Fruit fly (Drosophila melanogaster) whole organism, embryonic: ENCODE measurements around the gene Upf2.

Experiments
- Asciz ChIP-seq: fragments of 200-800 bp; sonication (Bioruptor generic); optimal IDR thresholded peaks from 2 replicates; lab custom pipeline; 2017; ENCODE audit warnings: missing biosample characterization, mild to moderate bottlenecking, missing genetic modification characterization, missing genetic modification reagents
- Atf-2 ChIP-seq: fragments of 200-800 bp; sonication (Bioruptor generic); optimal IDR thresholded peaks from 2 replicates; lab custom pipeline; 2016; ENCODE audit warnings: missing biosample characterization, missing genetic modification characterization
- Bdp1 ChIP-seq: fragments of 200-800 bp; sonication (Bioruptor generic); optimal IDR thresholded peaks from 3 replicates; lab custom pipeline; 2016; ENCODE audit warnings: missing biosample characterization, missing genetic modification characterization
- Blimp-1 ChIP-seq: fragments of 200-800 bp; sonication (Bioruptor generic); optimal IDR thresholded peaks from 3 replicates; lab custom pipeline; 2018; ENCODE audit warnings: missing biosample characterization, missing genetic modification characterization, mild to moderate bottlenecking, moderate library complexity, missing genetic modification reagents
- CG10274 ChIP-seq: fragments of 200-800 bp; sonication (Bioruptor generic); optimal IDR thresholded peaks from 3 replicates; lab custom pipeline; 2017; ENCODE audit warnings: missing biosample characterization, mild to moderate bottlenecking, missing genetic modification characterization
- CG11723 ChIP-seq: fragments of 200-800 bp; sonication (Bioruptor generic); optimal IDR thresholded peaks from 2 replicates; lab custom pipeline; 2017; ENCODE audit warnings: missing biosample characterization, mild to moderate bottlenecking, missing genetic modification characterization
- CG12155 ChIP-seq: fragments of 200-800 bp; sonication (Bioruptor generic); optimal IDR thresholded peaks from 3 replicates; lab custom pipeline; 2016; ENCODE audit warnings: missing biosample characterization, missing genetic modification characterization
- CG1233 ChIP-seq: fragments of 200-800 bp; sonication (Bioruptor generic); optimal IDR thresholded peaks from 4 replicates; lab custom pipeline; 2018; ENCODE audit warnings: missing biosample characterization, mild to moderate bottlenecking, missing genetic modification characterization
- CG12942 ChIP-seq: fragments of 200-800 bp; sonication (Bioruptor generic); optimal IDR thresholded peaks from 3 replicates; lab custom pipeline; 2016; ENCODE audit warnings: missing biosample characterization, missing genetic modification characterization
- CG14710 ChIP-seq: fragments of 200-800 bp; sonication (Bioruptor generic); optimal IDR thresholded peaks from 3 replicates; lab custom pipeline; 2019; ENCODE audit warnings: missing biosample characterization, mild to moderate bottlenecking, missing genetic modification characterization, moderate library complexity
- CG4854 ChIP-seq: fragments of 200-800 bp; sonication (Bioruptor generic); optimal IDR thresholded peaks from 2 replicates; lab custom pipeline; 2016; ENCODE audit warnings: missing biosample characterization, missing genetic modification characterization, inconsistent platforms
- CG8388 ChIP-seq: fragments of 200-800 bp; sonication (Bioruptor generic); optimal IDR thresholded peaks from 2 replicates; lab custom pipeline; 2019; ENCODE audit warnings: missing biosample characterization, mild to moderate bottlenecking, missing genetic modification characterization, moderate library complexity
- D19B ChIP-seq: fragments of 200-800 bp; sonication (Bioruptor generic); optimal IDR thresholded peaks from 2 replicates; lab custom pipeline; 2017; ENCODE audit warnings: missing biosample characterization, mild to moderate bottlenecking, missing genetic modification characterization
- Dip3 ChIP-seq: fragments of 200-800 bp; sonication (Bioruptor generic); optimal IDR thresholded peaks from 3 replicates; lab custom pipeline; 2016; ENCODE audit warnings: missing biosample characterization, missing genetic modification characterization
- Gug ChIP-seq: fragments of 200-800 bp; sonication (Bioruptor generic); IDR thresholded peaks from 4 replicates; pipeline ENCODE4 v1.3.6; 2022; ENCODE audit warnings: missing biosample characterization, missing genetic modification characterization
- Hmr ChIP-seq: fragments of 200-800 bp; sonication (Bioruptor generic); optimal IDR thresholded peaks from 3 replicates; lab custom pipeline; 2017; ENCODE audit warnings: mild to moderate bottlenecking, missing biosample characterization, missing genetic modification reagents, missing genetic modification characterization
- Hr51 ChIP-seq, 2 experiments: fragments of 200-800 bp; sonication (Bioruptor generic); optimal IDR thresholded peaks; 2 replicates in 1 of 2; 3 replicates in 1 of 2; lab custom pipeline; 2016 to 2018; ENCODE audit warnings: missing biosample characterization in 2 of 2, missing genetic modification characterization in 2 of 2, mild to moderate bottlenecking in 1 of 2, moderate library complexity in 1 of 2
- Oli ChIP-seq: fragments of 200-800 bp; sonication (Bioruptor generic); optimal IDR thresholded peaks from 2 replicates; lab custom pipeline; 2018; ENCODE audit warnings: missing biosample characterization, mild to moderate bottlenecking, missing genetic modification characterization, moderate library complexity
- Ravus ChIP-seq: fragments of 200-800 bp; sonication (Bioruptor generic); IDR thresholded peaks from 2 replicates; pipeline ENCODE4 v1.3.6; 2022; ENCODE audit warnings: missing biosample characterization, missing genetic modification characterization
- Rfx ChIP-seq: fragments of 200-800 bp; sonication (Bioruptor generic); IDR thresholded peaks from 2 replicates; pipeline ENCODE4 v1.3.6; 2022; ENCODE audit warnings: missing biosample characterization, missing genetic modification characterization
- Sry-β ChIP-seq: fragments of 200-800 bp; sonication (Bioruptor generic); optimal IDR thresholded peaks from 2 replicates; lab custom pipeline; 2018; ENCODE audit warnings: missing biosample characterization, mild to moderate bottlenecking, missing genetic modification characterization, moderate library complexity
- ash1 ChIP-seq: fragments of 200-800 bp; sonication (Bioruptor generic); optimal IDR thresholded peaks from 2 replicates; lab custom pipeline; 2018; ENCODE audit warnings: missing biosample characterization, mild to moderate bottlenecking, missing genetic modification characterization
- cad ChIP-seq: fragments of >200 bp; optimal IDR thresholded peaks from 2 replicates; lab custom pipeline; 2017; ENCODE audit warnings: missing biosample characterization, missing genetic modification characterization
- dpn ChIP-seq, 2 experiments: fragments of 200-800 bp; sonication (Bioruptor generic); optimal IDR thresholded peaks; 3 replicates each; lab custom pipeline; 2016; ENCODE audit warnings: missing biosample characterization in 2 of 2, missing genetic modification characterization in 2 of 2
- grau ChIP-seq: fragments of 200-800 bp; optimal IDR thresholded peaks from 3 replicates; lab custom pipeline; 2019; ENCODE audit warnings: missing biosample characterization, mild to moderate bottlenecking, missing genetic modification characterization, moderate library complexity
- lab ChIP-seq: fragments of 200-800 bp; sonication (Bioruptor generic); optimal IDR thresholded peaks from 3 replicates; lab custom pipeline; 2017; ENCODE audit warnings: missing biosample characterization, missing genetic modification characterization, mild to moderate bottlenecking, moderate library complexity, missing genetic modification reagents
- lola ChIP-seq, 3 experiments: fragments of >200 bp in 2 of 3; fragments of 200-800 bp in 1 of 3; sonication (Bioruptor generic) in 1 of 3; optimal IDR thresholded peaks; 2 replicates each; lab custom pipeline; 2017 to 2019; ENCODE audit warnings: missing biosample characterization in 3 of 3, missing genetic modification characterization in 3 of 3, mild to moderate bottlenecking in 1 of 3, moderate library complexity in 1 of 3
- nau ChIP-seq: fragments of 200-800 bp; sonication (Bioruptor generic); optimal IDR thresholded peaks from 3 replicates; lab custom pipeline; 2017; ENCODE audit warnings: missing biosample characterization, mild to moderate bottlenecking, missing genetic modification characterization, missing genetic modification reagents
- nerfin-1 ChIP-seq: fragments of 200-800 bp; sonication (Bioruptor generic); optimal IDR thresholded peaks from 3 replicates; lab custom pipeline; 2019; ENCODE audit warnings: missing biosample characterization, mild to moderate bottlenecking, missing genetic modification characterization, moderate library complexity
- peb ChIP-seq: fragments of 200-800 bp; sonication (Bioruptor generic); IDR thresholded peaks from 2 replicates; pipeline ENCODE4 v1.3.6; 2022; ENCODE audit warnings: missing biosample characterization, missing genetic modification characterization
- prd ChIP-seq, 3 experiments: fragments of >200 bp in 2 of 3; fragments of 200-800 bp in 1 of 3; sonication (Bioruptor generic) in 1 of 3; optimal IDR thresholded peaks in 2 of 3; IDR thresholded peaks in 1 of 3; 2 replicates in 2 of 3; 3 replicates in 1 of 3; pipeline versions ENCODE4 v1.3.6 to Lab custom; 2017 to 2022; ENCODE audit warnings: missing biosample characterization in 1 of 3, missing genetic modification characterization in 1 of 3
- pros ChIP-seq: fragments of 200-800 bp; sonication (Bioruptor generic); optimal IDR thresholded peaks from 3 replicates; lab custom pipeline; 2019; ENCODE audit warnings: missing biosample characterization, mild to moderate bottlenecking, missing genetic modification characterization, moderate library complexity
- ro ChIP-seq: fragments of 200-800 bp; sonication (Bioruptor generic); IDR thresholded peaks from 2 replicates; pipeline ENCODE4 v1.3.6; 2022; ENCODE audit warnings: missing biosample characterization, missing genetic modification characterization
- schlank ChIP-seq: fragments of 200-800 bp; sonication (Bioruptor generic); optimal IDR thresholded peaks from 2 replicates; lab custom pipeline; 2018; ENCODE audit warnings: missing biosample characterization, mild to moderate bottlenecking, missing genetic modification characterization
- slbo ChIP-seq: fragments of 200-800 bp; sonication (Bioruptor generic); IDR thresholded peaks from 2 replicates; pipeline ENCODE4 v1.3.6; 2022; ENCODE audit warnings: missing biosample characterization, missing genetic modification characterization
- stwl ChIP-seq: fragments of 200-800 bp; sonication (Bioruptor generic); optimal IDR thresholded peaks from 3 replicates; lab custom pipeline; 2018; ENCODE audit warnings: missing biosample characterization, mild to moderate bottlenecking, missing genetic modification characterization, moderate library complexity
- tup ChIP-seq: fragments of 200-800 bp; sonication (Bioruptor generic); optimal IDR thresholded peaks from 2 replicates; lab custom pipeline; 2016; ENCODE audit warnings: missing biosample characterization, mild to moderate bottlenecking, missing genetic modification characterization, moderate library complexity
- twi ChIP-seq: fragments of 200-800 bp; optimal IDR thresholded peaks from 2 replicates; lab custom pipeline; 2019; ENCODE audit warnings: missing biosample characterization, mild to moderate bottlenecking, missing genetic modification characterization, moderate library complexity
- zfh2 ChIP-seq: fragments of 200-800 bp; sonication (Bioruptor generic); optimal IDR thresholded peaks from 2 replicates; lab custom pipeline; 2016; ENCODE audit warnings: missing biosample characterization, missing genetic modification characterization

The Upf2 gene

dm6 chrX:8114476-8115342 lies 39.4 kb upstream of the Upf2 start (continued):
- TF ChIP-seq prd (optimal IDR thresholded peaks at IDR 0.05; lab: Kevin White, UChicago): no peak
- TF ChIP-seq prd (GFP tag; IDR thresholded peaks at IDR 0.05; lab: Robert Waterston, UW): peak; percentile 68
- peak; percentile 28 for TF ChIP-seq Bdp1
- TF ChIP-seq Ravus (GFP tag; lab: Robert Waterston, UW): no peak; the same call in 1 of the 2 replicates
- TF ChIP-seq nerfin-1 (tag; lab: Kevin White, UChicago): no peak
- peak; percentile 15 for TF ChIP-seq CG4854
- peak; percentile 15 to 77 for TF ChIP-seq Hr51 (GFP tag; optimal IDR thresholded peaks at IDR 0.05; lab: Kevin White, UChicago)
- TF ChIP-seq D19B (GFP tag; lab: Kevin White, UChicago): peak; percentile 36
- no peak for TF ChIP-seq CG12942 (GFP tag; lab: Kevin White, UChicago)
- TF ChIP-seq CG11723 (GFP tag; lab: Kevin White, UChicago): peak; percentile 28
- TF ChIP-seq slbo (GFP tag; lab: Robert Waterston, UW): peak; percentile 78
- peak; percentile 50 for TF ChIP-seq zfh2 (GFP tag; lab: Kevin White, UChicago)
- no peak for TF ChIP-seq pros (GFP tag; lab: Kevin White, UChicago)
- peak; percentile 75 for TF ChIP-seq Hmr
- peak; percentile 7 for TF ChIP-seq CG14710
- peak; percentile 47 for TF ChIP-seq Dip3 (GFP tag; lab: Kevin White, UChicago)
- peak in 1 of 2 experiments; percentile 38 for TF ChIP-seq dpn (GFP tag; optimal IDR thresholded peaks at IDR 0.05; lab: Kevin White, UChicago)
- peak; percentile 43 for TF ChIP-seq CG8388
- TF ChIP-seq peb (GFP tag; lab: Robert Waterston, UW): 0 out of 2 replicates have a peak, but pooled peaks have one; percentile 18
- peak; percentile 49 for TF ChIP-seq CG1233
- TF ChIP-seq grau (tag; lab: Kevin White, UChicago): peak; percentile 79
- no peak for TF ChIP-seq cad (GFP tag; lab: Kevin White, UChicago)
- peak; percentile 41 for TF ChIP-seq CG12155 (GFP tag; lab: Kevin White, UChicago)
- TF ChIP-seq Atf-2: peak; percentile 25
- TF ChIP-seq ash1 (GFP tag; lab: Kevin White, UChicago): no peak
- TF ChIP-seq Asciz (GFP tag; lab: Kevin White, UChicago): peak; percentile 53
- TF ChIP-seq ro (GFP tag; lab: Robert Waterston, UW): no peak
- peak in 1 of 3 experiments; percentile 18 for TF ChIP-seq lola (GFP tag; optimal IDR thresholded peaks at IDR 0.05; lab: Kevin White, UChicago)
- TF ChIP-seq Blimp-1 (GFP tag; lab: Kevin White, UChicago): peak; percentile 42
- TF ChIP-seq Rfx (GFP tag; lab: Robert Waterston, UW): peak; percentile 74
- peak; percentile 69 for TF ChIP-seq schlank (tag; lab: Kevin White, UChicago)
- peak; percentile 10 for TF ChIP-seq twi (tag; lab: Kevin White, UChicago)
- no peak for TF ChIP-seq tup (GFP tag; lab: Kevin White, UChicago)
- peak; percentile 13 for TF ChIP-seq nau
- peak; percentile 85 for TF ChIP-seq lab
- peak; percentile 71 for TF ChIP-seq Oli (tag; lab: Kevin White, UChicago)
- TF ChIP-seq Sry-β (GFP tag; lab: Kevin White, UChicago): no peak
- TF ChIP-seq CG10274 (GFP tag; lab: Kevin White, UChicago): peak; percentile 40
- no peak for TF ChIP-seq Gug (GFP tag; lab: Robert Waterston, UW)
- TF ChIP-seq stwl (tag; lab: Kevin White, UChicago): no peak
- TF ChIP-seq, all 482 proteins: peak for 254
